Worm (Caenorhabditis elegans) whole organism, young adult: ENCODE measurements around the gene F17C11.26.
A peak's percentile ranks its signal among the peaks of the same experiment; 100 is the strongest.

Source experiments
- B0019.2 ChIP-seq: fragments of 200-800 bp; sonication (Bioruptor generic); conservative IDR thresholded peaks from 2 replicates; pipeline ENCODE4 v1.3.6; 2022; ENCODE audit warnings: missing genetic modification reagents, missing genetic modification characterization, missing compliant biosample characterization
- B0261.1 ChIP-seq: sonication (generic microtip); optimal IDR thresholded peaks from 2 replicates; lab custom pipeline; 2016; ENCODE audit warnings: mild to moderate bottlenecking, missing genetic modification characterization, moderate library complexity, missing compliant biosample characterization
- B0336.3 ChIP-seq: fragments of 200-800 bp; sonication (Bioruptor generic); IDR thresholded peaks from 2 replicates; pipeline ENCODE4 v1.3.6; 2022; ENCODE audit warnings: missing genetic modification characterization, missing compliant biosample characterization
- C06A6.2 ChIP-seq: fragments of 200-800 bp; sonication (Bioruptor generic); conservative IDR thresholded peaks from 2 replicates; pipeline ENCODE4 v1.3.6; 2022; ENCODE audit warnings: missing genetic modification characterization, missing compliant biosample characterization
- F52B5.7 ChIP-seq: sonication (generic microtip); optimal IDR thresholded peaks from 2 replicates; lab custom pipeline; 2016; ENCODE audit warnings: mild to moderate bottlenecking, missing genetic modification characterization, missing compliant biosample characterization
- F55B11.4 ChIP-seq: sonication (generic microtip); optimal IDR thresholded peaks from 2 replicates; lab custom pipeline; 2016; ENCODE audit warnings: missing compliant biosample characterization, missing genetic modification characterization, borderline replicate concordance; ENCODE audit not compliant: insufficient read depth
- F57C9.4 ChIP-seq: sonication (generic microtip); optimal IDR thresholded peaks from 2 replicates; lab custom pipeline; 2017; ENCODE audit warnings: mild to moderate bottlenecking, missing genetic modification characterization, missing compliant biosample characterization
- K11D2.4 ChIP-seq: fragments of 200-800 bp; sonication (Bioruptor generic); IDR thresholded peaks from 2 replicates; pipeline ENCODE4 v1.3.6; 2022; ENCODE audit warnings: missing genetic modification reagents, missing genetic modification characterization, missing compliant biosample characterization
- K12H6.12 ChIP-seq: fragments of 200-800 bp; sonication (Bioruptor generic); optimal IDR thresholded peaks from 2 replicates; lab custom pipeline; 2018; ENCODE audit warnings: mild to moderate bottlenecking, missing genetic modification characterization, missing compliant biosample characterization
- T07F8.4 ChIP-seq: sonication (generic microtip); optimal IDR thresholded peaks from 2 replicates; lab custom pipeline; 2016; ENCODE audit warnings: mild to moderate bottlenecking, missing genetic modification characterization, moderate library complexity, missing compliant biosample characterization
- T26A5.8 ChIP-seq: sonication (generic microtip); optimal IDR thresholded peaks from 2 replicates; lab custom pipeline; 2016; ENCODE audit warnings: missing genetic modification characterization, missing compliant biosample characterization
- Y53F4B.3 ChIP-seq: fragments of 200-800 bp; sonication (Bioruptor generic); IDR thresholded peaks from 2 replicates; pipeline ENCODE4 v1.3.6; 2022; ENCODE audit warnings: missing genetic modification reagents, missing genetic modification characterization, missing compliant biosample characterization
- Y53G8AR.9 ChIP-seq: fragments of 200-800 bp; sonication (Bioruptor generic); conservative IDR thresholded peaks from 2 replicates; pipeline ENCODE4 v1.3.6; 2022; ENCODE audit warnings: missing genetic modification reagents, missing genetic modification characterization, missing compliant biosample characterization
- Y56A3A.18 ChIP-seq: fragments of 200-800 bp; sonication (Bioruptor generic); IDR thresholded peaks from 2 replicates; pipeline ENCODE4 v1.3.6; 2022; ENCODE audit warnings: missing genetic modification reagents, missing genetic modification characterization, missing compliant biosample characterization
- akir-1 ChIP-seq: fragments of 200-800 bp; sonication (Bioruptor generic); optimal IDR thresholded peaks from 2 replicates; lab custom pipeline; 2018; ENCODE audit warnings: mild to moderate bottlenecking, missing genetic modification characterization, moderate library complexity, missing compliant biosample characterization
- atf-7 ChIP-seq: sonication (generic microtip); optimal IDR thresholded peaks from 2 replicates; lab custom pipeline; 2017; ENCODE audit warnings: mild to moderate bottlenecking, missing genetic modification characterization, missing compliant biosample characterization
- attf-5 ChIP-seq: fragments of 200-800 bp; sonication (Bioruptor generic); optimal IDR thresholded peaks from 2 replicates; lab custom pipeline; 2018; ENCODE audit warnings: mild to moderate bottlenecking, missing genetic modification characterization, missing compliant biosample characterization
- cebp-1 ChIP-seq, 2 experiments: fragments of 200-800 bp in 1 of 2; sonication (Bioruptor generic) in 1 of 2; sonication (generic microtip) in 1 of 2; IDR thresholded peaks in 1 of 2; optimal IDR thresholded peaks in 1 of 2; 2 replicates each; pipeline versions ENCODE4 v1.3.6 to Lab custom; 2017 to 2022; ENCODE audit warnings: missing compliant biosample characterization in 2 of 2, missing genetic modification characterization in 2 of 2, mild to moderate bottlenecking in 1 of 2, missing genetic modification reagents in 1 of 2, moderate library complexity in 1 of 2
- ceh-40 ChIP-seq: fragments of 200-800 bp; sonication (Bioruptor generic); IDR thresholded peaks from 2 replicates; pipeline ENCODE4 v1.3.6; 2022; ENCODE audit warnings: missing genetic modification characterization, missing compliant biosample characterization
- ceh-79 ChIP-seq: sonication (generic microtip); optimal IDR thresholded peaks from 2 replicates; lab custom pipeline; 2017; ENCODE audit warnings: mild to moderate bottlenecking, missing genetic modification characterization, missing compliant biosample characterization
- chd-7 ChIP-seq: sonication (generic microtip); optimal IDR thresholded peaks from 2 replicates; lab custom pipeline; 2016; ENCODE audit warnings: mild to moderate bottlenecking, missing genetic modification characterization, moderate library complexity, missing compliant biosample characterization
- dox-1 ChIP-seq: fragments of 200-800 bp; sonication (Bioruptor generic); IDR thresholded peaks from 2 replicates; pipeline ENCODE4 v1.3.6; 2022; ENCODE audit warnings: missing genetic modification reagents, missing genetic modification characterization, missing compliant biosample characterization
- egl-44 ChIP-seq: fragments of 200-800 bp; sonication (Bioruptor generic); IDR thresholded peaks from 2 replicates; pipeline ENCODE4 v1.3.6; 2022; ENCODE audit warnings: missing genetic modification reagents, missing genetic modification characterization, missing compliant biosample characterization
- egrh-3 ChIP-seq: fragments of 200-800 bp; sonication (Bioruptor generic); IDR thresholded peaks from 2 replicates; pipeline ENCODE4 v1.3.6; 2022; ENCODE audit warnings: missing genetic modification reagents, missing genetic modification characterization, missing compliant biosample characterization
- ekl-4 ChIP-seq: fragments of 200-800 bp; sonication (Bioruptor generic); IDR thresholded peaks from 2 replicates; pipeline ENCODE4 v1.3.6; 2022; ENCODE audit warnings: missing genetic modification reagents, missing genetic modification characterization, missing compliant biosample characterization
- ets-4 ChIP-seq: fragments of 200-800 bp; sonication (Bioruptor generic); optimal IDR thresholded peaks from 2 replicates; lab custom pipeline; 2018; ENCODE audit warnings: mild to moderate bottlenecking, missing genetic modification characterization, missing compliant biosample characterization
- gei-17 ChIP-seq: fragments of 200-800 bp; sonication (Bioruptor generic); optimal IDR thresholded peaks from 2 replicates; lab custom pipeline; 2018; ENCODE audit warnings: mild to moderate bottlenecking, missing genetic modification characterization, missing compliant biosample characterization
- hlh-26 ChIP-seq: fragments of 200-800 bp; sonication (Bioruptor generic); conservative IDR thresholded peaks from 2 replicates; pipeline ENCODE4 v1.3.6; 2022; ENCODE audit warnings: missing genetic modification reagents, missing genetic modification characterization, missing compliant biosample characterization
- let-607 ChIP-seq, 2 experiments: fragments of 200-800 bp in 1 of 2; sonication (Bioruptor generic) in 1 of 2; sonication (generic microtip) in 1 of 2; optimal IDR thresholded peaks; 2 replicates each; lab custom pipeline; 2016 to 2018; ENCODE audit warnings: mild to moderate bottlenecking in 2 of 2, missing compliant biosample characterization in 2 of 2, missing genetic modification characterization in 2 of 2, moderate library complexity in 2 of 2, missing genotype in 1 of 2
- lin-35 ChIP-seq, 3 experiments: fragments of 150-350 bp in 2 of 3; sonication (generic microtip) in 1 of 3; optimal IDR thresholded peaks; 2 replicates each; lab custom pipeline; 2014 to 2018; ENCODE audit warnings: missing biosample characterization in 3 of 3, missing genetic modification characterization in 3 of 3, missing genetic modification reagents in 3 of 3
- lin-40 ChIP-seq: sonication (generic microtip); optimal IDR thresholded peaks from 2 replicates; lab custom pipeline; 2016; ENCODE audit warnings: missing genetic modification characterization, mild to moderate bottlenecking, missing compliant biosample characterization, missing genotype, missing genetic modification reagents
- lsy-27 ChIP-seq: sonication (generic microtip); optimal IDR thresholded peaks from 2 replicates; lab custom pipeline; 2017; ENCODE audit warnings: missing genetic modification characterization, mild to moderate bottlenecking, missing compliant biosample characterization, antibody characterized with exemption, missing genotype, borderline replicate concordance; ENCODE audit not compliant: insufficient read depth
- madf-6 ChIP-seq: fragments of 200-800 bp; sonication (Bioruptor generic); IDR thresholded peaks from 2 replicates; pipeline ENCODE4 v1.3.6; 2022; ENCODE audit warnings: missing genetic modification reagents, missing genetic modification characterization, missing compliant biosample characterization
- nfyb-1 ChIP-seq: fragments of 200-800 bp; sonication (Bioruptor generic); IDR thresholded peaks from 2 replicates; pipeline ENCODE4 v1.3.6; 2022; ENCODE audit warnings: missing genetic modification reagents, missing genetic modification characterization, missing compliant biosample characterization
- nhr-80 ChIP-seq: sonication (generic microtip); optimal IDR thresholded peaks from 2 replicates; lab custom pipeline; 2016; ENCODE audit warnings: missing genetic modification characterization, missing compliant biosample characterization
- repo-1 ChIP-seq: sonication (generic microtip); optimal IDR thresholded peaks from 2 replicates; lab custom pipeline; 2017; ENCODE audit warnings: mild to moderate bottlenecking, missing genetic modification characterization, missing compliant biosample characterization
- snpc-1.3 ChIP-seq: sonication (generic microtip); optimal IDR thresholded peaks from 2 replicates; lab custom pipeline; 2017; ENCODE audit warnings: missing genetic modification characterization, mild to moderate bottlenecking, missing compliant biosample characterization, antibody characterized with exemption, moderate library complexity, missing genotype, missing genetic modification reagents; ENCODE audit not compliant: insufficient read depth
- sptf-2 ChIP-seq: fragments of 200-800 bp; sonication (Bioruptor generic); optimal IDR thresholded peaks from 2 replicates; lab custom pipeline; 2018; ENCODE audit warnings: mild to moderate bottlenecking, missing genetic modification characterization, missing compliant biosample characterization
- tbp1 ChIP-seq: fragments of 200-800 bp; sonication (Bioruptor generic); optimal IDR thresholded peaks from 2 replicates; lab custom pipeline; 2018; ENCODE audit warnings: mild to moderate bottlenecking, missing genetic modification characterization, missing compliant biosample characterization
- tbx-9 ChIP-seq: sonication (generic microtip); optimal IDR thresholded peaks from 2 replicates; lab custom pipeline; 2016; ENCODE audit warnings: borderline replicate concordance, missing genetic modification characterization, inconsistent platforms, missing compliant biosample characterization
- ztf-18 ChIP-seq: sonication (generic microtip); optimal IDR thresholded peaks from 2 replicates; lab custom pipeline; 2016; ENCODE audit warnings: missing genotype, mild to moderate bottlenecking, missing genetic modification characterization, missing compliant biosample characterization
- ztf-26 ChIP-seq: sonication (generic microtip); optimal IDR thresholded peaks from 2 replicates; lab custom pipeline; 2017; ENCODE audit warnings: missing genetic modification characterization, missing compliant biosample characterization
- ztf-3 ChIP-seq: fragments of 200-800 bp; sonication (Bioruptor generic); optimal IDR thresholded peaks from 2 replicates; lab custom pipeline; 2018; ENCODE audit warnings: mild to moderate bottlenecking, missing genetic modification characterization, missing compliant biosample characterization

The F17C11.26 gene

ce11 chrV:10951655-10952278 lies 10.5 kb downstream of the F17C11.26 start, which contains the start of gene F17C11.4 (continued):
- peak; percentile 66 for TF ChIP-seq K12H6.12 (tag; lab: Kevin White, UChicago)
- no peak for TF ChIP-seq T26A5.8
- no peak for TF ChIP-seq snpc-1.3
- peak; percentile 2 for TF ChIP-seq gei-17 (GFP tag; lab: Kevin White, UChicago)
- TF ChIP-seq egl-44 (GFP tag; lab: Robert Waterston, UW), result 0 out of 2 replicates have a peak, but pooled peaks have one; percentile 61
- TF ChIP-seq madf-6 (GFP tag; lab: Robert Waterston, UW), result 0 out of 2 replicates have a peak, but pooled peaks have one; percentile 13
- no peak for TF ChIP-seq ztf-3 (GFP tag; lab: Kevin White, UChicago)
- TF ChIP-seq ets-4 (GFP tag; lab: Kevin White, UChicago), result no peak
- TF ChIP-seq ztf-18, result peak; percentile 31
- TF ChIP-seq atf-7 (tag; lab: Kevin White, UChicago), result peak; percentile 62
- peak; percentile 38 to 44 for TF ChIP-seq let-607 (tag; optimal IDR thresholded peaks at IDR 0.05; lab: Kevin White, UChicago)
- TF ChIP-seq, all 124 proteins: peak for 34

ce11 chrV:10953471-10954155 lies 12.4 kb downstream of the F17C11.26 start:
- TF ChIP-seq F55B11.4 (tag; lab: Kevin White, UChicago) (no peak), tbp1 (GFP tag; lab: Kevin White, UChicago) (no peak), ztf-26 (tag; lab: Kevin White, UChicago) (peak; percentile 53), ceh-79 (no peak), F57C9.4 (tag; lab: Kevin White, UChicago) (no peak), Y53F4B.3 (GFP tag; lab: Robert Waterston, UW) (no peak), F52B5.7 (tag; lab: Kevin White, UChicago) (peak; percentile 21), egrh-3 (GFP tag; lab: Robert Waterston, UW) (no peak), let-607 (tag; optimal IDR thresholded peaks at IDR 0.05; lab: Kevin White, UChicago) (peak in 1 of 2 experiments; percentile 7), B0019.2 (GFP tag; lab: Robert Waterston, UW) (no peak), hlh-26 (GFP tag; lab: Robert Waterston, UW) (no peak), lin-40 (tag; lab: Kevin White, UChicago) (peak; percentile 55), akir-1 (GFP tag; lab: Kevin White, UChicago) (no peak), B0336.3 (GFP tag; lab: Robert Waterston, UW) (peak; percentile 82), repo-1 (tag; lab: Kevin White, UChicago) (peak; percentile 91), B0261.1 (tag; lab: Kevin White, UChicago) (no peak), ztf-3 (GFP tag; lab: Kevin White, UChicago) (no peak), K11D2.4 (peak; percentile 47), cebp-1 (GFP tag; IDR thresholded peaks at IDR 0.05; lab: Robert Waterston, UW) (no peak), cebp-1 (tag; optimal IDR thresholded peaks at IDR 0.05; lab: Kevin White, UChicago) (peak; percentile 78), lsy-27 (tag; lab: Kevin White, UChicago) (no peak), nfyb-1 (GFP tag; lab: Robert Waterston, UW) (0 out of 2 replicates have a peak, but pooled peaks have one; percentile 54), dox-1 (GFP tag; lab: Robert Waterston, UW) (peak; percentile 45; the same call in 1 of the 2 replicates), tbx-9 (tag; lab: Kevin White, UChicago) (no peak), T07F8.4 (no peak), nhr-80 (no peak), lin-35 (GFP tag; optimal IDR thresholded peaks at IDR 0.05; lab: Kevin White, UChicago) (peak in 1 of 3 experiments; percentile 65), ekl-4 (peak; percentile 70), sptf-2 (GFP tag; lab: Kevin White, UChicago) (no peak), C06A6.2 (GFP tag; lab: Robert Waterston, UW) (no peak; the same call in none of the 2 replicates), Y56A3A.18 (peak; percentile 75; the same call in 1 of the 2 replicates), chd-7 (tag; lab: Kevin White, UChicago) (no peak), attf-5 (GFP tag; lab: Kevin White, UChicago) (no peak), Y53G8AR.9 (peak; percentile 74), ceh-40 (no peak), gei-17 (GFP tag; lab: Kevin White, UChicago) (peak; percentile 43)
